Fruit fly (Drosophila melanogaster) whole organism, embryonic: ENCODE data around the gene Pss.
A peak's percentile ranks its signal among the peaks of the same experiment; 100 is the strongest.

Experiments
- Ada2b ChIP-seq: fragments of 200-800 bp; sonication (Bioruptor generic); IDR thresholded peaks from 2 replicates; pipeline ENCODE4 v1.3.6; 2022; ENCODE audit warnings: missing biosample characterization, missing genetic modification characterization
- Awh ChIP-seq: fragments of 200-800 bp; sonication (Bioruptor generic); IDR thresholded peaks from 2 replicates; pipeline ENCODE4, ENCODE4 v1.3.6; 2022; ENCODE audit warnings: missing biosample characterization, missing genetic modification characterization
- CG10274 ChIP-seq: fragments of 200-800 bp; sonication (Bioruptor generic); optimal IDR thresholded peaks from 3 replicates; lab custom pipeline; 2017; ENCODE audit warnings: missing biosample characterization, mild to moderate bottlenecking, missing genetic modification characterization
- CG11247 ChIP-seq: fragments of 200-800 bp; sonication (Bioruptor generic); IDR thresholded peaks from 2 replicates; pipeline ENCODE4 v1.3.6; 2022; ENCODE audit warnings: missing biosample characterization, missing genetic modification characterization
- CG11695 ChIP-seq: fragments of 200-800 bp; sonication (Bioruptor generic); IDR thresholded peaks from 3 replicates; pipeline ENCODE4 v1.3.6; 2022; ENCODE audit warnings: missing biosample characterization, missing genetic modification characterization
- CG11723 ChIP-seq: fragments of 200-800 bp; sonication (Bioruptor generic); optimal IDR thresholded peaks from 2 replicates; lab custom pipeline; 2017; ENCODE audit warnings: missing biosample characterization, mild to moderate bottlenecking, missing genetic modification characterization
- CG13296 ChIP-seq: fragments of 200-800 bp; sonication (Bioruptor generic); optimal IDR thresholded peaks from 3 replicates; lab custom pipeline; 2018; ENCODE audit warnings: missing biosample characterization, mild to moderate bottlenecking, missing genetic modification characterization
- CG17829 ChIP-seq: fragments of 200-800 bp; optimal IDR thresholded peaks from 2 replicates; lab custom pipeline; 2019; ENCODE audit warnings: missing biosample characterization, mild to moderate bottlenecking, missing genetic modification characterization, moderate library complexity
- CG17912 ChIP-seq: fragments of 200-800 bp; sonication (Bioruptor generic); optimal IDR thresholded peaks from 2 replicates; lab custom pipeline; 2018; ENCODE audit warnings: missing biosample characterization, mild to moderate bottlenecking, missing genetic modification characterization
- CG18262 ChIP-seq: fragments of 200-800 bp; optimal IDR thresholded peaks from 3 replicates; lab custom pipeline; 2019; ENCODE audit warnings: missing biosample characterization, mild to moderate bottlenecking, missing genetic modification characterization, moderate library complexity
- CG31365 ChIP-seq: fragments of 200-800 bp; sonication (Bioruptor generic); optimal IDR thresholded peaks from 2 replicates; lab custom pipeline; 2018; ENCODE audit warnings: missing biosample characterization, mild to moderate bottlenecking, missing genetic modification characterization
- CG31441 ChIP-seq: fragments of 200-800 bp; sonication (Bioruptor generic); IDR thresholded peaks from 2 replicates; pipeline ENCODE4 v1.3.6; 2022; ENCODE audit warnings: missing biosample characterization, missing genetic modification characterization
- CG4820 ChIP-seq: fragments of 200-800 bp; sonication (Bioruptor generic); optimal IDR thresholded peaks from 3 replicates; lab custom pipeline; 2016; ENCODE audit warnings: missing biosample characterization, missing genetic modification characterization
- CG4854 ChIP-seq: fragments of 200-800 bp; sonication (Bioruptor generic); optimal IDR thresholded peaks from 2 replicates; lab custom pipeline; 2016; ENCODE audit warnings: missing biosample characterization, missing genetic modification characterization, inconsistent platforms
- CG6272 ChIP-seq: fragments of 200-800 bp; sonication (Bioruptor generic); IDR thresholded peaks from 2 replicates; pipeline ENCODE4 v1.3.6; 2022; ENCODE audit warnings: missing biosample characterization, missing genetic modification characterization
- CG6689 ChIP-seq: fragments of 200-800 bp; sonication (Bioruptor generic); IDR thresholded peaks from 2 replicates; pipeline ENCODE4 v1.3.6; 2022; ENCODE audit warnings: missing biosample characterization, missing genetic modification characterization
- CG7556 ChIP-seq: fragments of 200-800 bp; sonication (Bioruptor generic); optimal IDR thresholded peaks from 2 replicates; lab custom pipeline; 2017; ENCODE audit warnings: missing biosample characterization, mild to moderate bottlenecking, missing genetic modification characterization
- CG8765 ChIP-seq: fragments of 200-800 bp; sonication (Bioruptor generic); IDR thresholded peaks from 2 replicates; pipeline ENCODE4 v1.3.6; 2022; ENCODE audit warnings: missing biosample characterization, missing genetic modification characterization
- CG9215 ChIP-seq: fragments of 200-800 bp; sonication (Bioruptor generic); IDR thresholded peaks from 2 replicates; pipeline ENCODE4 v1.3.6; 2022; ENCODE audit warnings: missing biosample characterization, missing genetic modification characterization
- CG9817 ChIP-seq: fragments of 200-800 bp; sonication (Bioruptor generic); optimal IDR thresholded peaks from 2 replicates; lab custom pipeline; 2018; ENCODE audit warnings: missing biosample characterization, mild to moderate bottlenecking, missing genetic modification characterization, moderate library complexity
- CG9876 ChIP-seq: fragments of 200-800 bp; sonication (Bioruptor generic); optimal IDR thresholded peaks from 2 replicates; lab custom pipeline; 2016; ENCODE audit warnings: missing biosample characterization, missing genetic modification characterization
- CTCF ChIP-seq: fragments of 200-800 bp; sonication (Bioruptor generic); optimal IDR thresholded peaks from 2 replicates; lab custom pipeline; 2017; ENCODE audit warnings: missing biosample characterization, mild to moderate bottlenecking, missing genetic modification characterization, moderate library complexity
- Drgx ChIP-seq: fragments of 200-800 bp; sonication (Bioruptor generic); IDR thresholded peaks from 2 replicates; pipeline ENCODE4 v1.3.6; 2022; ENCODE audit warnings: missing biosample characterization, missing genetic modification characterization
- Elba2 ChIP-seq: fragments of 200-800 bp; sonication (Bioruptor generic); optimal IDR thresholded peaks from 3 replicates; lab custom pipeline; 2016; ENCODE audit warnings: missing biosample characterization, missing genetic modification characterization
- Max ChIP-seq: fragments of 200-800 bp; sonication (Bioruptor generic); optimal IDR thresholded peaks from 2 replicates; lab custom pipeline; 2016; ENCODE audit warnings: missing biosample characterization, mild to moderate bottlenecking, missing genetic modification characterization
- Six4 ChIP-seq: fragments of 200-800 bp; sonication (Bioruptor generic); optimal IDR thresholded peaks from 2 replicates; lab custom pipeline; 2016; ENCODE audit warnings: missing biosample characterization, missing genetic modification characterization
- Sox100B ChIP-seq: fragments of 200-800 bp; sonication (Bioruptor generic); optimal IDR thresholded peaks from 3 replicates; lab custom pipeline; 2018; ENCODE audit warnings: missing biosample characterization, mild to moderate bottlenecking, missing genetic modification characterization
- Sry-β ChIP-seq: fragments of 200-800 bp; sonication (Bioruptor generic); optimal IDR thresholded peaks from 2 replicates; lab custom pipeline; 2018; ENCODE audit warnings: missing biosample characterization, mild to moderate bottlenecking, missing genetic modification characterization, moderate library complexity
- bab2 ChIP-seq: fragments of 200-800 bp; sonication (Bioruptor generic); optimal IDR thresholded peaks from 2 replicates; lab custom pipeline; 2016; ENCODE audit warnings: missing biosample characterization, missing genetic modification characterization
- caup ChIP-seq: fragments of 200-800 bp; sonication (Bioruptor generic); optimal IDR thresholded peaks from 3 replicates; lab custom pipeline; 2017; ENCODE audit warnings: missing biosample characterization, mild to moderate bottlenecking, missing genetic modification characterization, moderate library complexity; ENCODE audit not compliant: severe bottlenecking
- chn ChIP-seq: fragments of 200-800 bp; sonication (Bioruptor generic); optimal IDR thresholded peaks from 2 replicates; lab custom pipeline; 2016; ENCODE audit warnings: missing biosample characterization, missing genetic modification characterization
- crol ChIP-seq: fragments of 200-800 bp; sonication (Bioruptor generic); IDR thresholded peaks from 2 replicates; pipeline ENCODE4 v1.3.6; 2022; ENCODE audit warnings: missing biosample characterization, missing genetic modification characterization
- dmrt99B ChIP-seq: fragments of 200-800 bp; sonication (Bioruptor generic); optimal IDR thresholded peaks from 2 replicates; lab custom pipeline; 2018; ENCODE audit warnings: missing biosample characterization, mild to moderate bottlenecking, missing genetic modification characterization, moderate library complexity
- fd64A ChIP-seq: fragments of 200-800 bp; sonication (Bioruptor generic); optimal IDR thresholded peaks from 3 replicates; lab custom pipeline; 2018; ENCODE audit warnings: missing biosample characterization, mild to moderate bottlenecking, missing genetic modification characterization
- gem ChIP-seq: fragments of 200-800 bp; sonication (Bioruptor generic); optimal IDR thresholded peaks from 2 replicates; lab custom pipeline; 2019; ENCODE audit warnings: missing biosample characterization, mild to moderate bottlenecking, missing genetic modification characterization, moderate library complexity
- gfzf ChIP-seq: fragments of 200-800 bp; sonication (Bioruptor generic); optimal IDR thresholded peaks from 2 replicates; lab custom pipeline; 2016; ENCODE audit warnings: missing biosample characterization, mild to moderate bottlenecking, missing genetic modification characterization, moderate library complexity
- grn ChIP-seq: fragments of 200-800 bp; sonication (Bioruptor generic); optimal IDR thresholded peaks from 3 replicates; lab custom pipeline; 2017; ENCODE audit warnings: missing biosample characterization, missing genetic modification characterization
- hkb ChIP-seq, 2 experiments: fragments of 200-800 bp in 1 of 2; fragments of >200 bp in 1 of 2; sonication (Bioruptor generic) in 1 of 2; IDR thresholded peaks in 1 of 2; optimal IDR thresholded peaks in 1 of 2; 2 replicates each; pipeline versions ENCODE4 v1.3.6 to Lab custom; 2017 to 2022; ENCODE audit warnings: missing biosample characterization in 1 of 2, missing genetic modification characterization in 1 of 2
- lab ChIP-seq: fragments of 200-800 bp; sonication (Bioruptor generic); optimal IDR thresholded peaks from 3 replicates; lab custom pipeline; 2017; ENCODE audit warnings: missing biosample characterization, missing genetic modification characterization, mild to moderate bottlenecking, moderate library complexity, missing genetic modification reagents
- lbe ChIP-seq: fragments of 200-800 bp; sonication (Bioruptor generic); optimal IDR thresholded peaks from 2 replicates; lab custom pipeline; 2016; ENCODE audit warnings: missing biosample characterization, mild to moderate bottlenecking, missing genetic modification characterization
- lmd ChIP-seq: fragments of 200-800 bp; sonication (Bioruptor generic); IDR thresholded peaks from 2 replicates; pipeline ENCODE4 v1.3.6; 2022; ENCODE audit warnings: missing biosample characterization, missing genetic modification characterization
- nmo ChIP-seq: fragments of 200-800 bp; sonication (Bioruptor generic); optimal IDR thresholded peaks from 2 replicates; lab custom pipeline; 2018; ENCODE audit warnings: missing biosample characterization, mild to moderate bottlenecking, missing genetic modification characterization, moderate library complexity
- p53 ChIP-seq: fragments of 200-800 bp; sonication (Bioruptor generic); optimal IDR thresholded peaks from 2 replicates; lab custom pipeline; 2016; ENCODE audit warnings: missing biosample characterization, missing genetic modification characterization
- pho ChIP-seq: fragments of 200-800 bp; sonication (Bioruptor generic); optimal IDR thresholded peaks from 2 replicates; lab custom pipeline; 2016; ENCODE audit warnings: missing biosample characterization, missing genetic modification characterization
- phol ChIP-seq: fragments of 200-800 bp; sonication (Bioruptor generic); optimal IDR thresholded peaks from 3 replicates; lab custom pipeline; 2018; ENCODE audit warnings: missing biosample characterization, mild to moderate bottlenecking, missing genetic modification characterization, moderate library complexity
- ro ChIP-seq: fragments of 200-800 bp; sonication (Bioruptor generic); IDR thresholded peaks from 2 replicates; pipeline ENCODE4 v1.3.6; 2022; ENCODE audit warnings: missing biosample characterization, missing genetic modification characterization
- sens ChIP-seq: fragments of 200-800 bp; sonication (Bioruptor generic); peaks from one replicate; lab custom pipeline; 2016; ENCODE audit warnings: missing biosample characterization, missing genetic modification characterization
- ttk ChIP-seq: fragments of 200-800 bp; sonication (Bioruptor generic); IDR thresholded peaks from 2 replicates; pipeline ENCODE4 v2.1.2; 2022; ENCODE audit warnings: missing biosample characterization, missing genetic modification characterization
- tup ChIP-seq: fragments of 200-800 bp; sonication (Bioruptor generic); optimal IDR thresholded peaks from 2 replicates; lab custom pipeline; 2016; ENCODE audit warnings: missing biosample characterization, mild to moderate bottlenecking, missing genetic modification characterization, moderate library complexity
- vfl ChIP-seq: fragments of 200-800 bp; sonication (Bioruptor generic); optimal IDR thresholded peaks from 2 replicates; lab custom pipeline; 2016; ENCODE audit warnings: missing biosample characterization, missing genetic modification characterization
- yki ChIP-seq: fragments of >200 bp; optimal IDR thresholded peaks from 3 replicates; lab custom pipeline; 2018

Pss gene

DNA sequence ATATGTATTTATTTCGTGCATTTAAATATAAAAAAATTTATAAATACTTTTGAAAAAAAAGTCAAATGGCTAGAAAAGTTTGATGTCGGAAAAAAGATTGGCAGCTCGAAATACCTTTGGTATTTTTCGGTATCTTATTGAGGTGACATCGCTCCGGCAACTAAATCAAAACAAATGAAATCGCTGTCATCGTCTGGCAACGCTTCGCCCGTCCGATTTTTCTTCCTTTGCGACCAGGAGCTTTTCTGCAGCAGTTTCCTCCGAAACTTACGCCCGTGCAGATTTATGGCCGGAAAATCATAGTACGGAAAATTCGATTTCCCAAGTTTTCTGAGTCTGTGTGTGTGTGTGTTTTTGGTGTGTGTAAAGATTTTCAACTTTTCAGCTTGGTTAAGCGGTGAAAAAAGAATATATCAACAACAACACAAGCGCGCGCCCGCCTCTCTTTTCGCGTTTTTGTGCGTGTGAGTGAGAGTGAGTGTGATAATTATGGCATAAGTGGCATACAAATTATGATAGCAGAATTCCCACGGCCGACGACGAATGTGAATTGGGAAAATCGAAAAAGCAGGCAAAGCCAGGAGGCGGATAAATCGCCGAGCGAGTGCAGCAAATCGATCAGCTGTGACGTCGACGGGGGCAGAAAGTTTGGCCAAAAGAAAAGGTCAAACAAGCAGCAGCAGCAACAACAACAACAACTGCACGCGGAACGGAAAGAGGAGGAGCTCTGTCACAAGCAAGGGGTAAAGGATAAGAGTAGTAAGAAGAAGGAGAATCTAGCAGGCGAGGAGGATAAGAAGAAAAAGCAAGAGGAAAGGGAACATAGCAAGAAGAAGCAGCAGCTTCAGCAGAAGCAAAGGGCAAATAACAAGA, 28.6 kb downstream of the Pss start, which contains the start of gene CG32425 (continued):
- no peak for TF ChIP-seq Max (GFP tag; lab: Kevin White, UChicago)
- no peak for TF ChIP-seq CG9817 (tag; lab: Kevin White, UChicago)
- no peak for TF ChIP-seq caup
- 0 out of 2 replicates have a peak, but pooled peaks have one; percentile 9 for TF ChIP-seq CG31441
- TF ChIP-seq CG6689 (GFP tag; lab: Robert Waterston, UW): no peak
- TF ChIP-seq Sry-β (GFP tag; lab: Kevin White, UChicago): peak; percentile 64
- TF ChIP-seq CG11247 (GFP tag; lab: Robert Waterston, UW): no peak
- TF ChIP-seq bab2 (GFP tag; lab: Kevin White, UChicago): no peak
- TF ChIP-seq tup (GFP tag; lab: Kevin White, UChicago): no peak
- TF ChIP-seq Drgx: no peak
- TF ChIP-seq CG11723 (GFP tag; lab: Kevin White, UChicago): no peak
- no peak for TF ChIP-seq dmrt99B (tag; lab: Kevin White, UChicago)
- TF ChIP-seq CG9215 (GFP tag; lab: Robert Waterston, UW): no peak
- TF ChIP-seq CG10274 (GFP tag; lab: Kevin White, UChicago): no peak
- TF ChIP-seq Awh (GFP tag; lab: Robert Waterston, UW): no peak
- peak; percentile 6 for TF ChIP-seq CG13296
- peak; percentile 17 for TF ChIP-seq CG18262 (tag; lab: Kevin White, UChicago)
- no peak for TF ChIP-seq CG11695
- no peak for TF ChIP-seq CG8765 (GFP tag; lab: Robert Waterston, UW)
- TF ChIP-seq CG7556: no peak
- TF ChIP-seq nmo (GFP tag; lab: Kevin White, UChicago): peak; percentile 26
- no peak for TF ChIP-seq CG6272 (GFP tag; lab: Robert Waterston, UW)
- TF ChIP-seq vfl (GFP tag; lab: Kevin White, UChicago): no peak
- TF ChIP-seq fd64A (GFP tag; lab: Kevin White, UChicago): no peak
- TF ChIP-seq lab (GFP tag; lab: Kevin White, UChicago): peak; percentile 39
- TF ChIP-seq p53 (GFP tag; lab: Kevin White, UChicago): no peak
- no peak for TF ChIP-seq CG17912 (GFP tag; lab: Kevin White, UChicago)
- TF ChIP-seq sens (GFP tag; lab: Kevin White, UChicago): peak; percentile 65
- TF ChIP-seq hkb (optimal IDR thresholded peaks at IDR 0.05; lab: Kevin White, UChicago): no peak
- TF ChIP-seq hkb (GFP tag; IDR thresholded peaks at IDR 0.05; lab: Robert Waterston, UW): no peak
- no peak for TF ChIP-seq CG4854 (GFP tag; lab: Kevin White, UChicago)
- no peak for TF ChIP-seq Ada2b (GFP tag; lab: Robert Waterston, UW)
- TF ChIP-seq CTCF (GFP tag; lab: Kevin White, UChicago): peak; percentile 42
- TF ChIP-seq gfzf (GFP tag; lab: Kevin White, UChicago): peak; percentile 47
- TF ChIP-seq CG9876 (GFP tag; lab: Kevin White, UChicago): no peak
- no peak for TF ChIP-seq pho
- no peak for TF ChIP-seq ro (GFP tag; lab: Robert Waterston, UW)
- no peak for TF ChIP-seq lbe (GFP tag; lab: Kevin White, UChicago)
- peak; percentile 6 for TF ChIP-seq CG17829 (tag; lab: Kevin White, UChicago)
- TF ChIP-seq Sox100B (GFP tag; lab: Kevin White, UChicago): no peak
- no peak for TF ChIP-seq CG4820 (GFP tag; lab: Kevin White, UChicago)
- TF ChIP-seq gem (tag; lab: Kevin White, UChicago): peak; percentile 48
- no peak for TF ChIP-seq ttk (GFP tag; lab: Robert Waterston, UW)
- no peak for TF ChIP-seq Elba2
- TF ChIP-seq phol (tag; lab: Kevin White, UChicago): peak; percentile 40
- no peak for TF ChIP-seq crol (GFP tag; lab: Robert Waterston, UW)
- TF ChIP-seq chn (GFP tag; lab: Kevin White, UChicago): no peak
- TF ChIP-seq CG31365 (tag; lab: Kevin White, UChicago): no peak
- TF ChIP-seq grn (GFP tag; lab: Kevin White, UChicago): no peak
- no peak for TF ChIP-seq Six4
- no peak for TF ChIP-seq yki (lab: Kevin White, UChicago)
- no peak; the same call in 1 of the 2 replicates for TF ChIP-seq lmd
